Worm (Caenorhabditis elegans): ENCODE results near the gene Y11D7A.5.
"Not testable (repeated sequence)": the region's sequence is repeated elsewhere in the genome, so short reads cannot be mapped to it uniquely, and the experiment has no call there.

Y11D7A.5 gene

ce11 chrIV:9245423-9245822, at the start of gene Y11D7A.5:
Gene Y11D7A.5 (minus strand): TSS chrIV:9245523.
- TF ChIP-seq ztf-23 (GFP tag; IDR thresholded peaks at IDR 0.05) (no peak), med-1 (GFP tag; optimal IDR thresholded peaks at IDR 0.05; ENCODE audit: insufficient read depth) (no peak), tab-1 (GFP tag; IDR thresholded peaks at IDR 0.05) (no peak), cog-1 (tag; optimal IDR thresholded peaks at IDR 0.05) (no peak), flt-1 (GFP tag; IDR thresholded peaks at IDR 0.05) (no peak), ref-1 (GFP tag; conservative IDR thresholded peaks at IDR 0.05) (no peak), ztf-29 (GFP tag; IDR thresholded peaks at IDR 0.05) (no peak), klf-2 (GFP tag; conservative IDR thresholded peaks at IDR 0.05) (no peak), T22C8.4 (GFP tag; IDR thresholded peaks at IDR 0.05) (no peak)

ce11 chrIV:9293825-9294224, 48.5 kb upstream of the Y11D7A.5 start, which contains the start of gene nhr-264:
Gene nhr-264 (minus strand): TSS chrIV:9293925.
- TF ChIP-seq flt-1 (GFP tag; IDR thresholded peaks at IDR 0.05); cog-1 (tag; optimal IDR thresholded peaks at IDR 0.05); ref-1 (GFP tag; conservative IDR thresholded peaks at IDR 0.05): not testable (repeated sequence)

ce11 chrIV:9289635-9290034, 44.3 kb upstream of the Y11D7A.5 start:
- TF ChIP-seq flt-1 (GFP tag; IDR thresholded peaks at IDR 0.05), result no peak
- TF ChIP-seq ztf-29 (GFP tag; IDR thresholded peaks at IDR 0.05), result no peak
- TF ChIP-seq klf-2 (GFP tag; conservative IDR thresholded peaks at IDR 0.05), result no peak
- no peak for TF ChIP-seq tab-1 (GFP tag; IDR thresholded peaks at IDR 0.05)

- not testable (repeated sequence) for TF ChIP-seq T22C8.4 (GFP tag; IDR thresholded peaks at IDR 0.05); klf-2 (GFP tag; conservative IDR thresholded peaks at IDR 0.05); ztf-23 (GFP tag; IDR thresholded peaks at IDR 0.05)
Observed at ce11 chrIV:9286305-9286704, 41.0 kb upstream of the Y11D7A.5 start, which contains the start of gene nhr-267. Gene nhr-267 (minus strand): TSS chrIV:9286405.

DNA sequence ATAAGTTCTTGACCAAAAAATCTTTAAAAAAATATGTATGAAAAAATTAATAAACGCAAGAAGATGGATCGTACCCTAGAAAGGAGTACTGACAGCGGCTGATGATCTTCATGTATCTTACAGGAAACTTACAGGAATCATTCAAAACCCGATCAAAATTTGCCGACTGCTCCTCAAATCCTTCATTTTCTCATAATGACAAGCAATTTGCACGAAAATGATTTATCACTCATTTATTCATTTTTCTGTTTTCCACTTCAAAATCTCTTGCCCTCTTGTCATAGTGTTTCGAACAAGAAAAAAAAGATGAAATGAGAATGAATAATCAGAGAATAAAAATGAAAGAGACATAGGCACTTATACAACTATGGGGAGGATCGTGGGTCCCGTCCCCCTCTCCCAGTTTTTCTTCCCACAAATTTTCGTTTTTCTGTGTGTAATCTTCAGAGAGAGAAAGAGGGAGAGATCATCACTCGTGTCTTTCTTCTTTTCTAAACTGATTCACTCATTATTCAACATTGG, 28.7 kb upstream of the Y11D7A.5 start, which contains the start of gene nmy-3:
Gene nmy-3 (plus strand): TSS at position 472 of the 522 bp plus-strand sequence.
- TF ChIP-seq ztf-29 (GFP tag; IDR thresholded peaks at IDR 0.05) (no peak), ref-1 (GFP tag; conservative IDR thresholded peaks at IDR 0.05) (no peak), tab-1 (GFP tag; IDR thresholded peaks at IDR 0.05) (no peak), ztf-23 (GFP tag; IDR thresholded peaks at IDR 0.05) (no peak), med-1 (GFP tag; optimal IDR thresholded peaks at IDR 0.05; ENCODE audit: insufficient read depth) (no peak), flt-1 (GFP tag; IDR thresholded peaks at IDR 0.05) (no peak), cog-1 (tag; optimal IDR thresholded peaks at IDR 0.05) (no peak), T22C8.4 (GFP tag; IDR thresholded peaks at IDR 0.05) (no peak)

- no peak for TF ChIP-seq tab-1 (GFP tag; IDR thresholded peaks at IDR 0.05)
- no peak for TF ChIP-seq T22C8.4 (GFP tag; IDR thresholded peaks at IDR 0.05)
- TF ChIP-seq flt-1 (GFP tag; IDR thresholded peaks at IDR 0.05), result no peak
- TF ChIP-seq ztf-23 (GFP tag; IDR thresholded peaks at IDR 0.05), result no peak
- no peak for TF ChIP-seq cog-1 (tag; optimal IDR thresholded peaks at IDR 0.05)
- no peak for TF ChIP-seq ref-1 (GFP tag; conservative IDR thresholded peaks at IDR 0.05)
- no peak for TF ChIP-seq ztf-29 (GFP tag; IDR thresholded peaks at IDR 0.05)
- TF ChIP-seq med-1 (GFP tag; optimal IDR thresholded peaks at IDR 0.05; ENCODE audit: insufficient read depth), result no peak
- TF ChIP-seq klf-2 (GFP tag; conservative IDR thresholded peaks at IDR 0.05), result no peak
Observed at ce11 chrIV:9269796-9270195, 24.5 kb upstream of the Y11D7A.5 start, which contains the start of gene flh-3. Gene flh-3 (plus strand): TSS chrIV:9270096.

- TF ChIP-seq ref-1 (GFP tag; conservative IDR thresholded peaks at IDR 0.05) (no peak), T22C8.4 (GFP tag; IDR thresholded peaks at IDR 0.05) (no peak), ztf-23 (GFP tag; IDR thresholded peaks at IDR 0.05) (no peak), med-1 (GFP tag; optimal IDR thresholded peaks at IDR 0.05; ENCODE audit: insufficient read depth) (no peak), tab-1 (GFP tag; IDR thresholded peaks at IDR 0.05) (peak; percentile 68; the same call in 1 of the 2 replicates), flt-1 (GFP tag; IDR thresholded peaks at IDR 0.05) (peak; percentile 66; the same call in 1 of the 2 replicates), ztf-29 (GFP tag; IDR thresholded peaks at IDR 0.05) (no peak), klf-2 (GFP tag; conservative IDR thresholded peaks at IDR 0.05) (no peak), cog-1 (tag; optimal IDR thresholded peaks at IDR 0.05) (no peak)
Observed at ce11 chrIV:9268916-9269315, 23.6 kb upstream of the Y11D7A.5 start.

- no peak for TF ChIP-seq klf-2 (GFP tag; conservative IDR thresholded peaks at IDR 0.05)
- TF ChIP-seq cog-1 (tag; optimal IDR thresholded peaks at IDR 0.05), result no peak
- TF ChIP-seq ref-1 (GFP tag; conservative IDR thresholded peaks at IDR 0.05), result no peak
- TF ChIP-seq ztf-23 (GFP tag; IDR thresholded peaks at IDR 0.05), result no peak
- TF ChIP-seq T22C8.4 (GFP tag; IDR thresholded peaks at IDR 0.05), result no peak
- no peak for TF ChIP-seq ztf-29 (GFP tag; IDR thresholded peaks at IDR 0.05)
- TF ChIP-seq med-1 (GFP tag; optimal IDR thresholded peaks at IDR 0.05; ENCODE audit: insufficient read depth), result no peak
- no peak for TF ChIP-seq flt-1 (GFP tag; IDR thresholded peaks at IDR 0.05)
- TF ChIP-seq tab-1 (GFP tag; IDR thresholded peaks at IDR 0.05), result no peak
Observed at ce11 chrIV:9267581-9267980, 22.3 kb upstream of the Y11D7A.5 start.

DNA sequence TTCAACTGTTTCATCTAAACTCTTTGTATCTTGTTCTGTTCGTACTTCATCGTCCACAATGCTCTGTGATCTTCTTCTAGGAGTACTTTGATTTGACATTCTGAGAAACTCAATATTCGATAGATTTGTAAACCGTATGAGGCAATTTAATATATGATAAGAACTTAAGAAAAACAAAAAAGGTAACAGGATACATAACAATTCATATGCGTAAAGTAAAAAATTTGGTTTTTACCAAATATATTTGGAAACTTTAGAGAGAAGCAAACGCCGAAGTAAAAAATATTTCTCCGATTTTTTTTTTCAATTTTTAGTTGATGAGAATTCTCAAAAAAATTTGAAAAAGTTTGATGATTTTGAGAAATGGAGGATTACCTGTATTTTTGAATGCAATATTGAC, 21.1 kb upstream of the Y11D7A.5 start, which contains the start of gene Y11D7A.19:
Gene Y11D7A.19 (minus strand): TSS at position 101 of the 400 bp plus-strand sequence.
- TF ChIP-seq T22C8.4 (GFP tag; IDR thresholded peaks at IDR 0.05) (no peak), flt-1 (GFP tag; IDR thresholded peaks at IDR 0.05) (no peak), cog-1 (tag; optimal IDR thresholded peaks at IDR 0.05) (no peak)

DNA sequence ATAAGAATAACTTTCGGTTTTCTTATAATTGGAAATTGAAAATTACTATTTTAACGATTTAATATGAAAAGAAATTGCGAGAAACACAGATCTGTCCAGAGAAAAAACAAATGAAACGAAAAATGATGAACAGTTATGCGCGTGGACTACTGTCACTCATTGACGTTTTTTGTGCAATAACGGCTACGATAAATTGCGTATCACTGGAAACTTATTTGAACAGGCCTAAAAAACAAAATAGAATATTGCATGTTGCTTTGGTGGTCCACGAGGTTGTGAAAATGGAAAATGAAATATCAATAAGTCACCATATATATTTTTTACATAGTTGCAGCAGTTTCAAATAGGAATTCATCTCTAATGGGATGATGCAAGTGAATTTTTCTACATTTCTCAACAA, 19.2 kb upstream of the Y11D7A.5 start:
- no peak for TF ChIP-seq ref-1 (GFP tag; conservative IDR thresholded peaks at IDR 0.05)
- no peak for TF ChIP-seq ztf-23 (GFP tag; IDR thresholded peaks at IDR 0.05)
- no peak for TF ChIP-seq tab-1 (GFP tag; IDR thresholded peaks at IDR 0.05)
- no peak for TF ChIP-seq ztf-29 (GFP tag; IDR thresholded peaks at IDR 0.05)
- no peak for TF ChIP-seq klf-2 (GFP tag; conservative IDR thresholded peaks at IDR 0.05)
- TF ChIP-seq med-1 (GFP tag; optimal IDR thresholded peaks at IDR 0.05; ENCODE audit: insufficient read depth), result no peak
- no peak for TF ChIP-seq cog-1 (tag; optimal IDR thresholded peaks at IDR 0.05)
- TF ChIP-seq flt-1 (GFP tag; IDR thresholded peaks at IDR 0.05), result no peak
- no peak for TF ChIP-seq T22C8.4 (GFP tag; IDR thresholded peaks at IDR 0.05)
